Worm (Caenorhabditis elegans): ENCODE measurements around the gene vti-1.

vti-1 gene

ce11 chrIV:14766382-14766781, at the start of gene vti-1:
Gene vti-1, minus strand, starts transcription at chrIV:14766665.
- TF ChIP-seq him-1 (tag; optimal IDR thresholded peaks at IDR 0.05) (no peak), dao-5 (tag; optimal IDR thresholded peaks at IDR 0.05) (no peak), W03F9.2 (tag; optimal IDR thresholded peaks at IDR 0.05) (no peak)

ce11 chrIV:14806903-14807302, 40.4 kb upstream of the vti-1 start, which contains the start of gene oig-5:
Gene oig-5, plus strand, starts transcription at chrIV:14807203.
- TF ChIP-seq W03F9.2 (tag; optimal IDR thresholded peaks at IDR 0.05) (no peak), dao-5 (tag; optimal IDR thresholded peaks at IDR 0.05) (no peak), him-1 (tag; optimal IDR thresholded peaks at IDR 0.05) (no peak)

DNA sequence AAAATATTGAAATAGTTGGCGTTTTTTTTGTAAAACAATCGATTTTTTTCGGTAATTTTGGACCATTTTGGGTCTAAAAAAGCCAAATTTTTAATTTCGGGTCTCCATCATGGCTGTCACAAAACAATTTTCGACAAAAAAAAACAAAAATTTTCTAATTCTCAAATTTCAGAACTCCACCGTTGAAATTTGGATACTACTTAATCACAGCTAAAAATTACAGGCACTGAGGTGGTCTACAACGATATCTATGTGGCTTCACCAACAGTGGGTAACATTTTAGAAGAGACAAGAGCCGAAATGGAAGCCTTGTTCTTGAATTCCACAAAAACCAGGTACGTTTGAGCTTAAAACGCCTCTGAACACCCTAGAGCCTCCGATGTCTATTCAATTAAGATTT, 35.9 kb upstream of the vti-1 start, which contains the start of gene Y57G11C.1142:
TSS of gene Y57G11C.1142 (plus strand) at position 301 of the 400 bp plus-strand sequence.
- no peak for TF ChIP-seq dao-5 (tag; optimal IDR thresholded peaks at IDR 0.05)
- TF ChIP-seq him-1 (tag; optimal IDR thresholded peaks at IDR 0.05), result no peak
- TF ChIP-seq W03F9.2 (tag; optimal IDR thresholded peaks at IDR 0.05), result no peak

ce11 chrIV:14800931-14801330, 34.5 kb upstream of the vti-1 start:
- TF ChIP-seq him-1 (tag; optimal IDR thresholded peaks at IDR 0.05) (no peak), W03F9.2 (tag; optimal IDR thresholded peaks at IDR 0.05) (no peak), dao-5 (tag; optimal IDR thresholded peaks at IDR 0.05) (no peak)

- TF ChIP-seq dao-5 (tag; optimal IDR thresholded peaks at IDR 0.05), result no peak
These were observed 32.7 kb upstream of the vti-1 start, which contains the start of gene Y57G11C.14 for ce11 chrIV:14799186-14799585. Gene Y57G11C.14, plus strand, starts transcription at chrIV:14799311.

DNA sequence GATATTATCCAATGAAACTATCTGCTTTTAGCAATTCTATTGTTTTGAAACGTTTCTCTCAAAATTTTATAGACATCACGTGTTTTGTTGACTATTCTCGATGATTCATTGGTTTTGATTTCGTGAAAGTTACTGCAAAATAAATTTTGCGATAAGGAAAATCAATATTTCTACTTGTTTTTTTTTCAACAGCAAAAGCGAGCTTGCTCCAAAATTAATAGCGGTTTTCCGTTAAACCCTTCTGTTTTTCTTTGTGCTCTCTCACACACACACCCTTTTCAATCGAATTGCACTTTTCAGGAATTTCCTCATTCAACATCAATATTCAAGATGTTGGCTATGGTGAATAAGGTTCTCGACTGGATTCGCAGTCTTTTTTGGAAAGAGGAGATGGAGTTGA, 31.4 kb upstream of the vti-1 start, which contains the start of gene arl-8:
TSS of gene arl-8 (plus strand) at position 301 of the 400 bp plus-strand sequence.
- no peak for TF ChIP-seq dao-5 (tag; optimal IDR thresholded peaks at IDR 0.05)

ce11 chrIV:14797354-14797753, 30.9 kb upstream of the vti-1 start, which contains the start of the genes Y57G11C.1147 and nuo-3:
Gene Y57G11C.1147, minus strand, starts transcription at chrIV:14797514.
Gene nuo-3, minus strand, starts transcription at chrIV:14797544.
- TF ChIP-seq him-1 (tag; optimal IDR thresholded peaks at IDR 0.05), result no peak
- no peak for TF ChIP-seq W03F9.2 (tag; optimal IDR thresholded peaks at IDR 0.05)
- no peak for TF ChIP-seq dao-5 (tag; optimal IDR thresholded peaks at IDR 0.05)

DNA sequence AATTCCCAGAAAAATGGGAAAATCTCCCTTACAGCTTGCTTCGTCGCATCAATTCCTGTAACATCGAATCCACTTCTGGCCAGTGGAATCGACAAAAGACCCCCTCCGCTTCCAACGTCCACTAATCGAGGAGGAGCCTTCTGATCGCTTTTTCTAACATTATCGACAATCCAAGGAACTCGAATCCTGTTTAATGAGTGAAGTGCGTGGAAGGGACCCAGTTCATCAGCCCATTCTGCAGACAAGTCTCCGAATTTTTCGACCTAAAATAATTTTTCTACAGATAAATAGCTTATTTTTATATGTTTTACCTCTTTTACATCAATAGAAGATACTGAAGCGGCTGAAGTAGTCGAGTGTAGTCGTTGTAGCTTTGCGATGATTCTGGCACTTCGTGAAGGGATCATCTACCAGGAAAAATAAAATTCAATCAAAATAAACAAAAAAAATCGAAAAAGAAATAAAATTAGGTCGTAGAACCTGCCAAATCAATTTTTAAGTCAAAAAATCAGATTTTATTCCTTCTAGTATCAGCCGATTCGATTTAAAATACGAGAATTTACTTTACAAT, 29.5 kb upstream of the vti-1 start, which contains the start of gene coq-3:
TSS of gene coq-3 (minus strand) at position 407 of the 571 bp plus-strand sequence.
- TF ChIP-seq dao-5 (tag; optimal IDR thresholded peaks at IDR 0.05), result no peak
- TF ChIP-seq him-1 (tag; optimal IDR thresholded peaks at IDR 0.05), result no peak
- no peak for TF ChIP-seq W03F9.2 (tag; optimal IDR thresholded peaks at IDR 0.05)

ce11 chrIV:14793900-14794624, 27.6 kb upstream of the vti-1 start:
- no peak for TF ChIP-seq dao-5 (tag; optimal IDR thresholded peaks at IDR 0.05)
- peak; percentile 26 for TF ChIP-seq him-1 (tag; optimal IDR thresholded peaks at IDR 0.05)

- no peak for TF ChIP-seq dao-5 (tag; optimal IDR thresholded peaks at IDR 0.05)
- no peak for TF ChIP-seq W03F9.2 (tag; optimal IDR thresholded peaks at IDR 0.05)
- no peak for TF ChIP-seq him-1 (tag; optimal IDR thresholded peaks at IDR 0.05)
These were observed 26.3 kb upstream of the vti-1 start, which contains the start of gene gdi-1 for ce11 chrIV:14792602-14793232. Gene gdi-1, minus strand, starts transcription at chrIV:14792887.

DNA sequence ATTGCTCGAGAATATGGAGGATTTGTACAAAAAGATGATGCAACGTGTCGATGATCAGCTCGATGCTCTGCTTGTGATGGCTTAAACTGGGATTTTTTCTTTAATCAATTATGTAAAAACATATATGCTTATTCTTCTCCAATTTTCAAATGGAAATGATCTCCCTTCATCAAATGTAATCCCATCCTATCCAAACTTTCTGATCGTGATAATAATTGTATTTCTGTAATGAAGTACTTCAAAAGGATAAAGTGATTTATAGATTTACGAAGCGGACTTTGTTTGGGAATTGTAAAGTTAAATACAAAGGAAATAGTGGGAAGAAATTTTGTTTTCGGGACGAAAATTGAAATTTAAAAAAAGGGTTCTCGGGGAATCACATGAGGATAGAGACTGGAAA, 24.1 kb upstream of the vti-1 start:
- no peak for TF ChIP-seq dao-5 (tag; optimal IDR thresholded peaks at IDR 0.05)
- no peak for TF ChIP-seq W03F9.2 (tag; optimal IDR thresholded peaks at IDR 0.05)
- no peak for TF ChIP-seq him-1 (tag; optimal IDR thresholded peaks at IDR 0.05)

ce11 chrIV:14786374-14787136, 20.1 kb upstream of the vti-1 start, which contains the start of gene melo-1:
Gene melo-1, plus strand, starts transcription at chrIV:14787031.
- TF ChIP-seq him-1 (tag; optimal IDR thresholded peaks at IDR 0.05), result peak; percentile 44
- TF ChIP-seq dao-5 (tag; optimal IDR thresholded peaks at IDR 0.05), result no peak

DNA sequence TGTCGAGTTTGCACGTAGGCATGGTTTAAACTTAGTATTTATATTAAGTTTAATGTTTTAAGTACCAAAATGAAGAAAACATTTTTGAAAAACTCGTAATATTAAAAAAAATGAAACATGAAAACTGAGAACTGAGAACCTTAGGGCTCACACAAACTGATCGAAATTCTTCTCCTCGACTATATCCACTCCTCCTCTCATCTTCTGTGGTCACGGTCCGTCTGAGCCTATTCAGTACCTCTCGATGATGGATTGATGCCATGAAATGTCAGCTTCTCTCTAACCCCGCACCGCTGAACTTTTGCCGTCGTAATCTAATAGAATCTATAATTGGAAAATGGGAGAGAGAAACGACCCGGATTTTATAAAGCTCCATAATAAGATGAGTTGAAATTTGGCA, 18.0 kb upstream of the vti-1 start, which contains the start of gene nlp-56:
TSS of gene nlp-56 (minus strand) at position 257 of the 400 bp plus-strand sequence.
- TF ChIP-seq him-1 (tag; optimal IDR thresholded peaks at IDR 0.05) (no peak), W03F9.2 (tag; optimal IDR thresholded peaks at IDR 0.05) (no peak), dao-5 (tag; optimal IDR thresholded peaks at IDR 0.05) (no peak)
